Worm (Caenorhabditis elegans): Measurements from ENCODE around the gene C44B9.3.

ce11 chrIII:10857984-10858383, 22.0 kb downstream of the C44B9.3 start, which contains the start of gene oxi-1:
- TF ChIP-seq elt-1 (tag; optimal IDR thresholded peaks at IDR 0.05) (no peak), lin-11 (tag; optimal IDR thresholded peaks at IDR 0.05) (no peak), nhr-12 (tag; optimal IDR thresholded peaks at IDR 0.05) (no peak), alr-1 (tag; optimal IDR thresholded peaks at IDR 0.05) (no peak), unc-55 (GFP tag; optimal IDR thresholded peaks at IDR 0.05) (no peak), ztf-4 (tag; optimal IDR thresholded peaks at IDR 0.05) (no peak), skn-1 (tag; optimal IDR thresholded peaks at IDR 0.05) (no peak), nhr-6 (tag; optimal IDR thresholded peaks at IDR 0.05) (no peak), ZK546.5 (tag; optimal IDR thresholded peaks at IDR 0.05) (no peak), fos-1 (tag; optimal IDR thresholded peaks at IDR 0.05) (no peak)

Measured in whole organism, L2 larva.